In genomic region chrIII:7305649-7305977, ce11 we compare ENCODE assay signal across 1 worm cellular context.
TF ChIP-seq lines count a peak whose summit lies in the region.

No protein-coding gene starts in this region.

TF ChIP-seq in whole organism, L1 larva, 84 proteins besides CTCF, POLR2A, EP300 and RAD21 (continued from another document):
- TF ChIP-seq lin-14 (GFP tag; optimal IDR thresholded peaks at IDR 0.05; lab: Kevin White, UChicago) = peak; percentile 47
- TF ChIP-seq ceh-82 (tag; optimal IDR thresholded peaks at IDR 0.05; lab: Kevin White, UChicago) = no peak
- no peak for TF ChIP-seq nhr-12 (tag; optimal IDR thresholded peaks at IDR 0.05; lab: Kevin White, UChicago)
- TF ChIP-seq ceh-88 (GFP tag; IDR thresholded peaks at IDR 0.05; lab: Robert Waterston, UW) = no peak
- TF ChIP-seq ceh-63 (GFP tag; optimal IDR thresholded peaks at IDR 0.05; lab: Kevin White, UChicago) = no peak
- no peak for TF ChIP-seq elt-2 (tag; optimal IDR thresholded peaks at IDR 0.05; lab: Kevin White, UChicago)
- TF ChIP-seq mab-9 (GFP tag; IDR thresholded peaks at IDR 0.05; lab: Robert Waterston, UW) = no peak
- TF ChIP-seq lin-39 (tag; optimal IDR thresholded peaks at IDR 0.05; lab: Kevin White, UChicago) = no peak
- TF ChIP-seq vab-15 (tag; optimal IDR thresholded peaks at IDR 0.05; lab: Kevin White, UChicago) = no peak
- no peak for TF ChIP-seq nhr-28 (tag; optimal IDR thresholded peaks at IDR 0.05; lab: Kevin White, UChicago)
- no peak for TF ChIP-seq sup-37 (GFP tag; optimal IDR thresholded peaks at IDR 0.05; lab: Kevin White, UChicago)
- no peak for TF ChIP-seq ztf-11 (tag; optimal IDR thresholded peaks at IDR 0.05; lab: Kevin White, UChicago)
- TF ChIP-seq hlh-17 (GFP tag; optimal IDR thresholded peaks at IDR 0.05; lab: Kevin White, UChicago; ENCODE audit: borderline replicate concordance) = no peak
- TF ChIP-seq lsy-2 (tag; optimal IDR thresholded peaks at IDR 0.05; lab: Kevin White, UChicago) = peak in 1 of 2 experiments; percentile 25
- TF ChIP-seq ztf-4 (tag; optimal IDR thresholded peaks at IDR 0.05; lab: Kevin White, UChicago) = no peak
- peak in 1 of 2 experiments; percentile 5 for TF ChIP-seq mdl-1 (tag; optimal IDR thresholded peaks at IDR 0.05; lab: Kevin White, UChicago)
- no peak for TF ChIP-seq tbx-2 (tag; optimal IDR thresholded peaks at IDR 0.05; lab: Kevin White, UChicago)
- TF ChIP-seq lin-13 (GFP tag; optimal IDR thresholded peaks at IDR 0.05; lab: Kevin White, UChicago) = no peak
- TF ChIP-seq swsn-7 (tag; optimal IDR thresholded peaks at IDR 0.05; lab: Kevin White, UChicago) = no peak
- no peak for TF ChIP-seq F16B12.6 (tag; optimal IDR thresholded peaks at IDR 0.05; lab: Kevin White, UChicago)
- TF ChIP-seq rnt-1 (tag; optimal IDR thresholded peaks at IDR 0.05; lab: Kevin White, UChicago) = no peak
- TF ChIP-seq tlp-1 (tag; optimal IDR thresholded peaks at IDR 0.05; lab: Kevin White, UChicago) = no peak
- no peak for TF ChIP-seq nhr-76 (tag; optimal IDR thresholded peaks at IDR 0.05; lab: Kevin White, UChicago)
- no peak for TF ChIP-seq pqm-1 (tag; optimal IDR thresholded peaks at IDR 0.05; lab: Kevin White, UChicago)
- TF ChIP-seq nhr-11 (tag; optimal IDR thresholded peaks at IDR 0.05; lab: Kevin White, UChicago) = no peak
- TF ChIP-seq fkh-10 (GFP tag; optimal IDR thresholded peaks at IDR 0.05; lab: Kevin White, UChicago) = no peak
- no peak for TF ChIP-seq nhr-47 (tag; optimal IDR thresholded peaks at IDR 0.05; lab: Kevin White, UChicago)
- no peak for TF ChIP-seq C34B4.2 (tag; optimal IDR thresholded peaks at IDR 0.05; lab: Kevin White, UChicago)
- peak; percentile 90 for TF ChIP-seq blmp-1 (tag; optimal IDR thresholded peaks at IDR 0.05; lab: Kevin White, UChicago)
- peak in 4 of 6 experiments; percentile 20 to 88 (median 44) for TF ChIP-seq elt-3 (tag; optimal IDR thresholded peaks at IDR 0.05; lab: Kevin White, UChicago)
- TF ChIP-seq ceh-8 (GFP tag; optimal IDR thresholded peaks at IDR 0.05; lab: Kevin White, UChicago) = no peak
- peak; percentile 41 for TF ChIP-seq snu-23 (GFP tag; optimal IDR thresholded peaks at IDR 0.05; lab: Kevin White, UChicago)
- no peak for TF ChIP-seq unc-62 (GFP tag; optimal IDR thresholded peaks at IDR 0.05; lab: Kevin White, UChicago)
- no peak for TF ChIP-seq xbp-1 (tag; optimal IDR thresholded peaks at IDR 0.05; lab: Kevin White, UChicago)
- no peak for TF ChIP-seq sox-4 (tag; optimal IDR thresholded peaks at IDR 0.05; lab: Kevin White, UChicago)
- no peak for TF ChIP-seq isw-1 (GFP tag; IDR thresholded peaks at IDR 0.05; lab: Robert Waterston, UW)
- TF ChIP-seq unc-98 (GFP tag; IDR thresholded peaks at IDR 0.05; lab: Robert Waterston, UW) = no peak
- TF ChIP-seq skn-1 (tag; optimal IDR thresholded peaks at IDR 0.05; lab: Kevin White, UChicago) = no peak
- TF ChIP-seq nhr-77 (tag; optimal IDR thresholded peaks at IDR 0.05; lab: Kevin White, UChicago) = no peak
- no peak for TF ChIP-seq mep-1 (tag; optimal IDR thresholded peaks at IDR 0.05; lab: Kevin White, UChicago)
- peak; percentile 40 for TF ChIP-seq nhr-71 (tag; optimal IDR thresholded peaks at IDR 0.05; lab: Kevin White, UChicago)
- no peak for TF ChIP-seq pag-3 (tag; optimal IDR thresholded peaks at IDR 0.05; lab: Kevin White, UChicago; ENCODE audit: borderline replicate concordance, insufficient read depth)
- TF ChIP-seq egl-27 (tag; optimal IDR thresholded peaks at IDR 0.05; lab: Kevin White, UChicago) = no peak
- TF ChIP-seq ces-1 (GFP tag; optimal IDR thresholded peaks at IDR 0.05; lab: Kevin White, UChicago) = no peak
- TF ChIP-seq zag-1 (tag; optimal IDR thresholded peaks at IDR 0.05; lab: Kevin White, UChicago) = no peak
- TF ChIP-seq grh-1 (GFP tag; IDR thresholded peaks at IDR 0.05; lab: Robert Waterston, UW) = no peak
- TF ChIP-seq nhr-19 (GFP tag; conservative IDR thresholded peaks at IDR 0.05; lab: Robert Waterston, UW) = no peak; the same call in 1 of the 2 replicates
- TF ChIP-seq lin-35 (GFP tag; optimal IDR thresholded peaks at IDR 0.05; lab: Kevin White, UChicago) = peak in 1 of 2 experiments; percentile 19
- no peak for TF ChIP-seq efl-3 (GFP tag; optimal IDR thresholded peaks at IDR 0.05; lab: Kevin White, UChicago)
- TF ChIP-seq ama-1 (optimal IDR thresholded peaks at IDR 0.05; lab: Kevin White, UChicago) = no peak
- no peak for TF ChIP-seq nhr-84 (tag; optimal IDR thresholded peaks at IDR 0.05; lab: Kevin White, UChicago)
- TF ChIP-seq efl-1 (optimal IDR thresholded peaks at IDR 0.05; lab: Kevin White, UChicago) = no peak
- TF ChIP-seq efl-1 (GFP tag; optimal IDR thresholded peaks at IDR 0.05 in 1 of 2; lab: Kevin White, UChicago) = no peak
- TF ChIP-seq nhr-20 (tag; optimal IDR thresholded peaks at IDR 0.05; lab: Kevin White, UChicago) = peak; percentile 42
- TF ChIP-seq dpl-1 (GFP tag; optimal IDR thresholded peaks at IDR 0.05; lab: Kevin White, UChicago) = no peak
- TF ChIP-seq alr-1 (tag; optimal IDR thresholded peaks at IDR 0.05; lab: Kevin White, UChicago; ENCODE audit: borderline replicate concordance) = no peak
- no peak for TF ChIP-seq fkh-8 (tag; optimal IDR thresholded peaks at IDR 0.05; lab: Kevin White, UChicago)
- no peak for TF ChIP-seq zip-4 (GFP tag; optimal IDR thresholded peaks at IDR 0.05; lab: Kevin White, UChicago)
- TF ChIP-seq nhr-237 (tag; optimal IDR thresholded peaks at IDR 0.05; lab: Kevin White, UChicago) = no peak
- TF ChIP-seq snpc-4 (tag; optimal IDR thresholded peaks at IDR 0.05; lab: Kevin White, UChicago) = no peak
- TF ChIP-seq ets-5 (GFP tag; IDR thresholded peaks at IDR 0.05; lab: Robert Waterston, UW) = no peak
TF ChIP-seq in whole organism, L1 larva: peak in this region for 11.
